Fruit fly (Drosophila melanogaster): Measurements from ENCODE around the gene Mst36Fa.

The Mst36Fa gene

dm6 chr2L:18694724-18695105 lies 17.9 kb upstream of the Mst36Fa start (continued):
- TF ChIP-seq sob (GFP tag; IDR thresholded peaks at IDR 0.05), result peak; percentile 35
- TF ChIP-seq da (GFP tag; optimal IDR thresholded peaks at IDR 0.05), result no peak
- no peak for TF ChIP-seq HLH54F (GFP tag; optimal IDR thresholded peaks at IDR 0.05)
- TF ChIP-seq CG33213 (GFP tag; optimal IDR thresholded peaks at IDR 0.05), result no peak
- no peak for TF ChIP-seq ranshi (GFP tag; IDR thresholded peaks at IDR 0.05)
- TF ChIP-seq Neu2 (GFP tag; optimal IDR thresholded peaks at IDR 0.05; ENCODE audit: borderline replicate concordance), result no peak
- peak; percentile 46 for TF ChIP-seq CG13424 (tag; optimal IDR thresholded peaks at IDR 0.05)
- peak; percentile 21 for TF ChIP-seq pum (GFP tag; optimal IDR thresholded peaks at IDR 0.05)
- peak; percentile 32 for TF ChIP-seq CG8388 (GFP tag; optimal IDR thresholded peaks at IDR 0.05)
- no peak for TF ChIP-seq NFAT (GFP tag; IDR thresholded peaks at IDR 0.05)
- TF ChIP-seq disco-r (GFP tag; optimal IDR thresholded peaks at IDR 0.05), result no peak
- TF ChIP-seq Blimp-1 (GFP tag; optimal IDR thresholded peaks at IDR 0.05), result no peak
- TF ChIP-seq Atf3 (GFP tag; optimal IDR thresholded peaks at IDR 0.05), result no peak
- TF ChIP-seq ase (GFP tag; IDR thresholded peaks at IDR 0.05), result no peak
- TF ChIP-seq peb (GFP tag; IDR thresholded peaks at IDR 0.05), result no peak
- TF ChIP-seq Nf-YB (GFP tag; optimal IDR thresholded peaks at IDR 0.05), result no peak
- no peak for TF ChIP-seq Sry-δ (GFP tag; optimal IDR thresholded peaks at IDR 0.05)
- peak; percentile 10 for TF ChIP-seq CG12219 (GFP tag; optimal IDR thresholded peaks at IDR 0.05)
- no peak for TF ChIP-seq Nf-YC (tag; optimal IDR thresholded peaks at IDR 0.05)
- no peak for TF ChIP-seq CG7745 (tag; optimal IDR thresholded peaks at IDR 0.05)
- TF ChIP-seq CG7556 (GFP tag; optimal IDR thresholded peaks at IDR 0.05), result peak; percentile 24
- TF ChIP-seq Ets65A (GFP tag), result peak; percentile 88
- no peak for TF ChIP-seq Deaf1 (tag; optimal IDR thresholded peaks at IDR 0.05)
- TF ChIP-seq Ptx1 (GFP tag; IDR thresholded peaks at IDR 0.05), result peak; percentile 69
- 0 out of 2 replicates have a peak, but pooled peaks have one; percentile 5 for TF ChIP-seq CG10321 (GFP tag; IDR thresholded peaks at IDR 0.05)
- TF ChIP-seq CG6765 (GFP tag; optimal IDR thresholded peaks at IDR 0.05), result no peak
- TF ChIP-seq Hr51 (GFP tag; optimal IDR thresholded peaks at IDR 0.05), result peak in 1 of 2 experiments; percentile 50
- TF ChIP-seq PHDP (tag; optimal IDR thresholded peaks at IDR 0.05), result peak; percentile 51
- TF ChIP-seq CG6689 (GFP tag; IDR thresholded peaks at IDR 0.05), result peak; percentile 50
- peak; percentile 31 for TF ChIP-seq Hsf (GFP tag; optimal IDR thresholded peaks at IDR 0.05)
- peak; percentile 80 for TF ChIP-seq Rfx (GFP tag; IDR thresholded peaks at IDR 0.05)
- no peak for TF ChIP-seq CTCF (GFP tag; optimal IDR thresholded peaks at IDR 0.05)
- peak; percentile 40 for TF ChIP-seq CG12391 (tag; optimal IDR thresholded peaks at IDR 0.05)
- no peak for TF ChIP-seq Gsc (GFP tag; IDR thresholded peaks at IDR 0.05)
- TF ChIP-seq vfl (GFP tag; optimal IDR thresholded peaks at IDR 0.05), result no peak
- no peak for TF ChIP-seq zfh2 (GFP tag; optimal IDR thresholded peaks at IDR 0.05)
- peak; percentile 30 for TF ChIP-seq tio (GFP tag; optimal IDR thresholded peaks at IDR 0.05)
- peak; percentile 16 for TF ChIP-seq Hmr (GFP tag; optimal IDR thresholded peaks at IDR 0.05)
- TF ChIP-seq zf30C (GFP tag; optimal IDR thresholded peaks at IDR 0.05), result peak; percentile 49
- TF ChIP-seq dmrt99B (tag; optimal IDR thresholded peaks at IDR 0.05), result peak; percentile 41
- TF ChIP-seq caup (GFP tag; optimal IDR thresholded peaks at IDR 0.05; ENCODE audit: severe bottlenecking), result no peak
- TF ChIP-seq wdn (GFP tag; IDR thresholded peaks at IDR 0.05), result no peak
- TF ChIP-seq CG15514 (GFP tag; optimal IDR thresholded peaks at IDR 0.05), result no peak
- no peak for TF ChIP-seq tup (GFP tag; optimal IDR thresholded peaks at IDR 0.05)
- no peak for TF ChIP-seq gsb-n (tag; optimal IDR thresholded peaks at IDR 0.05)
- TF ChIP-seq Meics (GFP tag; optimal IDR thresholded peaks at IDR 0.05), result no peak
- TF ChIP-seq fru (optimal IDR thresholded peaks at IDR 0.05), result no peak
- TF ChIP-seq Sox102F (GFP tag; optimal IDR thresholded peaks at IDR 0.05), result peak; percentile 66
- TF ChIP-seq CG4820 (GFP tag; optimal IDR thresholded peaks at IDR 0.05), result peak; percentile 20
- TF ChIP-seq CG30403 (GFP tag; optimal IDR thresholded peaks at IDR 0.05), result peak; percentile 3
- TF ChIP-seq Med (GFP tag), result peak; percentile 88
- no peak for TF ChIP-seq Chrac-16 (GFP tag; optimal IDR thresholded peaks at IDR 0.05)
- peak; percentile 39; the same call in 2 of the 3 replicates for TF ChIP-seq Aef1 (GFP tag; IDR thresholded peaks at IDR 0.05)

Data from whole organism, embryonic.